Worm (Caenorhabditis elegans) whole organism, L4/young adult: ENCODE measurements around the gene ceh-31.

ENCODE experiments used
- W03F9.2 ChIP-seq: fragments of 150-350 bp; optimal IDR thresholded peaks from 2 replicates; lab custom pipeline; 2014; ENCODE audit warnings: missing biosample characterization, missing genetic modification characterization
- him-1 ChIP-seq: sonication (generic microtip); optimal IDR thresholded peaks from 2 replicates; lab custom pipeline; 2016; ENCODE audit warnings: missing genotype, missing genetic modification reagents, missing genetic modification characterization, missing compliant biosample characterization

DNA sequence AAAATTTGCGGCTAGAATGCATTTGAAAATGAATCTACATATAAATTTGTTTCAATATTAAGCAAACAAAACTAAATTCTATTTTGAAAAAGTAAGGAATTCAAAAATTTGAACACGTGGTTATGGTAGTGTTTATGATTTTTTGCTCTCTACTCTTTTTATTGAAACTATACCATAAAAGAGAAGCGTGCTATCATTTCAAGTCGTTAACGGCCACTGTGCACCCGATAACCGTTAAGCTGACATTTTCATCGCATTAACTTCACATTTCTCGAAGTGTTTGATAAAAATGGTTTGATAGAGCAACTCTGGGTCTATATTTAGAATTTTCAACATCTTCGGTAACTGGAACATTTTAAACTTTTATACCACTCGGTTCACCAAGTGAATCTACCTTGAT, 15.4 kb downstream of the ceh-31 start, which contains the start of gene twk-26:
- no peak for TF ChIP-seq him-1 (tag; lab: Kevin White, UChicago)
- no peak for TF ChIP-seq W03F9.2
